Fruit fly (Drosophila melanogaster): Measurements from ENCODE around the gene CG42713.
A peak's percentile ranks its signal among the peaks of the same experiment; 100 is the strongest.

The CG42713 gene

dm6 chr2L:8845931-8846330 lies 45.3 kb upstream of the CG42713 start:
- TF ChIP-seq CG3032 (tag; optimal IDR thresholded peaks at IDR 0.05) (no peak), CG8632 (GFP tag; optimal IDR thresholded peaks at IDR 0.05) (no peak), fd59A (GFP tag; optimal IDR thresholded peaks at IDR 0.05) (no peak), net (GFP tag; optimal IDR thresholded peaks at IDR 0.05) (no peak), CG10631 (GFP tag; optimal IDR thresholded peaks at IDR 0.05) (no peak), fd85E (GFP tag; optimal IDR thresholded peaks at IDR 0.05) (no peak), dsx (GFP tag; optimal IDR thresholded peaks at IDR 0.05; ENCODE audit: poor library complexity, severe bottlenecking) (no peak), CG4318 (GFP tag; optimal IDR thresholded peaks at IDR 0.05) (no peak), Ets96B (tag; optimal IDR thresholded peaks at IDR 0.05) (no peak), fkh (GFP tag; optimal IDR thresholded peaks at IDR 0.05) (peak; percentile 94), Hr38 (GFP tag; optimal IDR thresholded peaks at IDR 0.05) (no peak), CG8319 (GFP tag; optimal IDR thresholded peaks at IDR 0.05) (no peak), esn (GFP tag; optimal IDR thresholded peaks at IDR 0.05) (no peak), vri (GFP tag; optimal IDR thresholded peaks at IDR 0.05) (peak; percentile 31), eg (GFP tag; IDR thresholded peaks at IDR 0.05) (no peak), Hr4 (GFP tag; optimal IDR thresholded peaks at IDR 0.05) (no peak)

dm6 chr2L:8846726-8847554 lies 44.3 kb upstream of the CG42713 start:
- TF ChIP-seq CG32006 (GFP tag; optimal IDR thresholded peaks at IDR 0.05) (no peak), ss (GFP tag; optimal IDR thresholded peaks at IDR 0.05) (peak in 1 of 2 experiments; percentile 58), dsx (GFP tag; optimal IDR thresholded peaks at IDR 0.05; ENCODE audit: poor library complexity, severe bottlenecking) (peak; percentile 2), CG6808 (GFP tag; optimal IDR thresholded peaks at IDR 0.05) (no peak), CG1621 (tag; optimal IDR thresholded peaks at IDR 0.05) (no peak), Sox102F (GFP tag; optimal IDR thresholded peaks at IDR 0.05) (no peak), svp (GFP tag) (peak; percentile 11), Blimp-1 (GFP tag; optimal IDR thresholded peaks at IDR 0.05) (peak; percentile 87), salr (GFP tag; optimal IDR thresholded peaks at IDR 0.05) (peak in 1 of 2 experiments; percentile 41), Eip78C (GFP tag) (peak; percentile 48), fkh (GFP tag; optimal IDR thresholded peaks at IDR 0.05) (peak; percentile 11)

DNA sequence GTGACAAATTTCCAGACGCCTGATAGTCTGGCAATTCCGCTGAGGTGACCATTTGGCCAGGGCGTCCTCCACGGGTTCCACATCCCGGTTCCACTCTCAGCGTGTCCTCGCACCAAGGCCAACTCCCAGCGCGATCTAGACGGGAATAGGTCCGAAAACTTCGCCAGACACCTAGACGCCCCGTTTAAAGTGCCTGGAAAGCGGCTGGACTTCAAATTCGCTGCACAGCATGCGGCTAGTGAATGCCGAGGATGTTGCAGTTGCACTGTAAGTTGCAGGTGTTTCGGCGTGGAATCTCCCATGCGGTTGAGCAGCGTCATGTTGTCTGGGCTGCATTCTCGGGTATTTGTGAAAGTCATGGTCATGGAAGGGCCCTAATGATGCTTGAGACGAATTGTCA lies 42.1 kb upstream of the CG42713 start:
- TF ChIP-seq CG6276 (GFP tag; optimal IDR thresholded peaks at IDR 0.05), result no peak
- no peak for TF ChIP-seq Ets21C (GFP tag; optimal IDR thresholded peaks at IDR 0.05)
- TF ChIP-seq CG10669 (GFP tag; optimal IDR thresholded peaks at IDR 0.05), result no peak

- no peak for TF ChIP-seq CG34406 (GFP tag; optimal IDR thresholded peaks at IDR 0.05)
Measured at dm6 chr2L:8851061-8851460, 40.2 kb upstream of the CG42713 start.

dm6 chr2L:8852235-8852634 lies 39.0 kb upstream of the CG42713 start:
- peak; percentile 99 for TF ChIP-seq fkh (GFP tag; optimal IDR thresholded peaks at IDR 0.05)
- TF ChIP-seq spab (GFP tag; optimal IDR thresholded peaks at IDR 0.05), result no peak
- peak; percentile 29 for TF ChIP-seq Eip78C (GFP tag)

- TF ChIP-seq CG6276 (GFP tag; optimal IDR thresholded peaks at IDR 0.05) (no peak), dsx (GFP tag; optimal IDR thresholded peaks at IDR 0.05; ENCODE audit: poor library complexity, severe bottlenecking) (peak; percentile 61), Ets96B (tag; optimal IDR thresholded peaks at IDR 0.05) (peak; percentile 73), CG6163 (GFP tag; IDR thresholded peaks at IDR 0.05) (peak; percentile 64), vri (GFP tag; optimal IDR thresholded peaks at IDR 0.05) (no peak), CG11294 (GFP tag; IDR thresholded peaks at IDR 0.05) (no peak), Smox (GFP tag; optimal IDR thresholded peaks at IDR 0.05) (peak; percentile 19), CG6854 (GFP tag; optimal IDR thresholded peaks at IDR 0.05) (no peak), acj6 (GFP tag; optimal IDR thresholded peaks at IDR 0.05) (peak; percentile 25), CG8319 (GFP tag; optimal IDR thresholded peaks at IDR 0.05) (no peak), Hr4 (GFP tag; optimal IDR thresholded peaks at IDR 0.05) (no peak), CG32006 (GFP tag; optimal IDR thresholded peaks at IDR 0.05) (no peak), CG3919 (GFP tag; optimal IDR thresholded peaks at IDR 0.05) (peak; percentile 63), CG6792 (GFP tag; optimal IDR thresholded peaks at IDR 0.05) (no peak), CG8632 (GFP tag; optimal IDR thresholded peaks at IDR 0.05) (no peak), CG1621 (tag; optimal IDR thresholded peaks at IDR 0.05) (no peak), Sox102F (GFP tag; optimal IDR thresholded peaks at IDR 0.05) (peak; percentile 25), fd59A (GFP tag; optimal IDR thresholded peaks at IDR 0.05) (no peak), Eip93F (GFP tag; optimal IDR thresholded peaks at IDR 0.05) (no peak), CG31627 (GFP tag; optimal IDR thresholded peaks at IDR 0.05) (no peak), esn (GFP tag; optimal IDR thresholded peaks at IDR 0.05) (peak; percentile 19)
Measured at dm6 chr2L:8855482-8855881, 35.8 kb upstream of the CG42713 start.

Measured in whole organism, prepupa.